Worm (Caenorhabditis elegans): Measurements from ENCODE around the gene F25H8.2.

ce11 chrIV:9895088-9895487 lies 36.9 kb upstream of the F25H8.2 start, which contains the start of gene ssp-32:
- TF ChIP-seq ceh-34 (tag; optimal IDR thresholded peaks at IDR 0.05) (no peak), pha-4 (tag; optimal IDR thresholded peaks at IDR 0.05) (no peak), unc-55 (GFP tag; optimal IDR thresholded peaks at IDR 0.05) (no peak), ttx-3 (tag; optimal IDR thresholded peaks at IDR 0.05) (no peak), ztf-16 (tag; optimal IDR thresholded peaks at IDR 0.05) (no peak), pag-3 (tag; optimal IDR thresholded peaks at IDR 0.05; ENCODE audit: borderline replicate concordance) (no peak), K02D7.2 (tag; optimal IDR thresholded peaks at IDR 0.05) (no peak), hlh-30 (tag; optimal IDR thresholded peaks at IDR 0.05; ENCODE audit: insufficient read depth) (no peak)

Data from whole organism, late embryonic.